Worm (Caenorhabditis elegans) whole organism, L4/young adult: ENCODE results near the gene F07C6.3.

Source experiments
- W03F9.2 ChIP-seq: fragments of 150-350 bp; optimal IDR thresholded peaks from 2 replicates; lab custom pipeline; 2014; ENCODE audit warnings: missing biosample characterization, missing genetic modification characterization
- dao-5 ChIP-seq: sonication (generic microtip); optimal IDR thresholded peaks from 2 replicates; lab custom pipeline; 2016; ENCODE audit warnings: missing genotype, missing genetic modification characterization, moderate library complexity, missing compliant biosample characterization
- him-1 ChIP-seq: sonication (generic microtip); optimal IDR thresholded peaks from 2 replicates; lab custom pipeline; 2016; ENCODE audit warnings: missing genotype, missing genetic modification reagents, missing genetic modification characterization, missing compliant biosample characterization

DNA sequence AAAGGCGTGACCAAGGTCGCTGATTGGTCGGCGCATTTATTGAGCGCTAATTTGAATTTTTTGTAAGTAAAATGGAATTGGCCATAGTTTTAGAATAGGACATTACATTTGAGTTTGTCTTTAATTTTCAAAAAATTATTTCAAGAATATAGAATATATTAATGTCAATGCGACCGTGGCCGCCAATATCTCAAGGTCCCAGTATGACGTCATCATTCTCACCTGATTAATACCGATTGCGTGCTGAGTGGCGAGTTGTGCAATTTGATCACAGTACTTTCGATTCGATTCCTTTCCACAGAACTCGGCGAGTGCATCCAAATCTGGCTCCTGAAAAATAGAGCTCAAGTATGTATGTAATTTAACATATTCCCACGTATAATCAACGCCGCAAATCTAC is 33.4 kb upstream of the F07C6.3 start:
- TF ChIP-seq him-1 (tag; lab: Kevin White, UChicago) = no peak
- no peak for TF ChIP-seq W03F9.2 (tag; lab: Kevin White, UChicago)
- TF ChIP-seq dao-5 (tag; lab: Kevin White, UChicago) = no peak
